Fruit fly (Drosophila melanogaster): Measurements from ENCODE around the gene CG32817.
A peak's percentile ranks its signal among the peaks of the same experiment; 100 is the strongest.

The CG32817 gene

dm6 chrX:493445-494190, 14.8 kb downstream of the CG32817 start, which contains the start of gene CG17896 (continued):
- TF ChIP-seq Dek (tag; optimal IDR thresholded peaks at IDR 0.05) (peak; percentile 99), CG17802 (tag; optimal IDR thresholded peaks at IDR 0.05) (peak; percentile 79), gsb (GFP tag; IDR thresholded peaks at IDR 0.05) (peak; percentile 98), sisA (GFP tag; IDR thresholded peaks at IDR 0.05) (peak; percentile 98), Med (GFP tag) (peak; percentile 100), CG10462 (GFP tag; optimal IDR thresholded peaks at IDR 0.05) (peak; percentile 93), phol (tag; optimal IDR thresholded peaks at IDR 0.05) (peak; percentile 93), hbn (GFP tag; IDR thresholded peaks at IDR 0.05; ENCODE audit: partially characterized antibody) (no peak), Myb (GFP tag; optimal IDR thresholded peaks at IDR 0.05) (peak; percentile 94), Optix (GFP tag; IDR thresholded peaks at IDR 0.05) (peak; percentile 97), CG30020 (tag; optimal IDR thresholded peaks at IDR 0.05) (peak; percentile 55), CG4328 (GFP tag; optimal IDR thresholded peaks at IDR 0.05) (peak; percentile 73), sens (GFP tag) (peak; percentile 99), peb (GFP tag; IDR thresholded peaks at IDR 0.05) (peak; percentile 92), nmo (GFP tag; optimal IDR thresholded peaks at IDR 0.05) (peak; percentile 96), CG10979 (tag; optimal IDR thresholded peaks at IDR 0.05) (peak; percentile 90), sr (GFP tag; IDR thresholded peaks at IDR 0.05) (peak; percentile 85; the same call in 2 of the 3 replicates), insv (GFP tag; optimal IDR thresholded peaks at IDR 0.05) (peak; percentile 35 to 67), CG2712 (tag; optimal IDR thresholded peaks at IDR 0.05) (peak; percentile 95), psq (GFP tag; optimal IDR thresholded peaks at IDR 0.05) (peak; percentile 84), CG9727 (GFP tag; optimal IDR thresholded peaks at IDR 0.05) (peak; percentile 96), CG1647 (GFP tag; optimal IDR thresholded peaks at IDR 0.05) (peak; percentile 98), CkIIα-i1 (GFP tag; IDR thresholded peaks at IDR 0.05) (peak; percentile 93), CG12155 (GFP tag; optimal IDR thresholded peaks at IDR 0.05) (peak; percentile 98), CG7556 (GFP tag; optimal IDR thresholded peaks at IDR 0.05) (peak; percentile 96), Atf3 (GFP tag; optimal IDR thresholded peaks at IDR 0.05) (peak; percentile 96), sens-2 (GFP tag; IDR thresholded peaks at IDR 0.05) (peak; percentile 89), CG2889 (GFP tag; IDR thresholded peaks at IDR 0.05) (peak; percentile 98), chm (GFP tag; IDR thresholded peaks at IDR 0.05) (peak; percentile 96), jumu (GFP tag; optimal IDR thresholded peaks at IDR 0.05) (peak; percentile 98), zfh1 (GFP tag; IDR thresholded peaks at IDR 0.05) (peak; percentile 97), repo (GFP tag; optimal IDR thresholded peaks at IDR 0.05) (peak; percentile 97), en (GFP tag; optimal IDR thresholded peaks at IDR 0.05) (peak; percentile 96), Drgx (GFP tag; IDR thresholded peaks at IDR 0.05) (peak; percentile 99), Doc3 (GFP tag; IDR thresholded peaks at IDR 0.05; ENCODE audit: partially characterized antibody) (0 out of 3 replicates have a peak, but pooled peaks have one; percentile 44), CG14014 (GFP tag; IDR thresholded peaks at IDR 0.05) (peak; percentile 99), vfl (GFP tag; optimal IDR thresholded peaks at IDR 0.05) (peak; percentile 98), grn (GFP tag; optimal IDR thresholded peaks at IDR 0.05) (peak; percentile 77), kni (GFP tag; optimal IDR thresholded peaks at IDR 0.05) (peak; percentile 55), Asciz (GFP tag; optimal IDR thresholded peaks at IDR 0.05) (peak; percentile 88), CG6654 (GFP tag; optimal IDR thresholded peaks at IDR 0.05) (peak; percentile 84), CG2199 (GFP tag; IDR thresholded peaks at IDR 0.05) (peak; percentile 86; the same call in 2 of the 3 replicates), wek (GFP tag; optimal IDR thresholded peaks at IDR 0.05) (peak; percentile 84), CG3995 (GFP tag; optimal IDR thresholded peaks at IDR 0.05) (peak; percentile 85), Mad (GFP tag; optimal IDR thresholded peaks at IDR 0.05) (peak; percentile 97), CG17385 (GFP tag; optimal IDR thresholded peaks at IDR 0.05) (peak; percentile 95), ems (GFP tag; optimal IDR thresholded peaks at IDR 0.05) (peak; percentile 98), CG1602 (GFP tag; optimal IDR thresholded peaks at IDR 0.05) (peak; percentile 96), pum (GFP tag; optimal IDR thresholded peaks at IDR 0.05) (peak; percentile 98), fd3F (GFP tag; optimal IDR thresholded peaks at IDR 0.05) (peak; percentile 98)

Measured in whole organism, embryonic.